Fruit fly (Drosophila melanogaster): ENCODE data around the gene eIF1A.

eIF1A gene

DNA sequence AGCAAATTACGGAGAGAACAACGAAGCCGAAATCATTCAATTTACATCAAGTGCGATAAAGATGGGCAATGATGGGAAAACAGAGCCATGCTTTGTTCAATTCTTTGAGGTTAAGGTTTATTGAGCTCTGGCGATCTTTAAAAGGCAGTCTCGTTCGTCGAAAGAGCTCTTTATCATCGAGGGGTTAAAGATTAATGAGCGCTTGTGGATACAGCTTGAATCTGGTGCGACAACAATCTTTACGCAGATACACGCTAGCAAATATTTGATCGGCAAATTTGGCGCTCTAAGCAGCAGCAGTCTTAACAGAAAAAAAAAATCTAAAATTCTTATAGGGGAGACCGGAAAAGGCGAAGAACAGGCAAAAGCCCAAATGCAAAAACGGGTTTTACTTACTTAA is 21.6 kb downstream of the eIF1A start (continued):
- TF ChIP-seq CG3281 (GFP tag; optimal IDR thresholded peaks at IDR 0.05), result peak; percentile 50
- peak in 1 of 2 experiments; percentile 45 for TF ChIP-seq eve (GFP tag; optimal IDR thresholded peaks at IDR 0.05)
- TF ChIP-seq CG3838 (GFP tag; optimal IDR thresholded peaks at IDR 0.05), result no peak
- TF ChIP-seq Atf3 (GFP tag; optimal IDR thresholded peaks at IDR 0.05), result no peak
- no peak for TF ChIP-seq hbn (GFP tag; IDR thresholded peaks at IDR 0.05; ENCODE audit: partially characterized antibody)
- no peak for TF ChIP-seq CHES-1-like (GFP tag; optimal IDR thresholded peaks at IDR 0.05)
- no peak for TF ChIP-seq MTF-1 (GFP tag; optimal IDR thresholded peaks at IDR 0.05; ENCODE audit: borderline replicate concordance)
- no peak for TF ChIP-seq HLH4C (GFP tag; IDR thresholded peaks at IDR 0.05; ENCODE audit: partially characterized antibody)
- no peak for TF ChIP-seq crol (GFP tag; IDR thresholded peaks at IDR 0.05)
- no peak for TF ChIP-seq CG9817 (tag; optimal IDR thresholded peaks at IDR 0.05)
- TF ChIP-seq tll (GFP tag; optimal IDR thresholded peaks at IDR 0.05), result no peak
- TF ChIP-seq pita (GFP tag; optimal IDR thresholded peaks at IDR 0.05), result no peak
- no peak for TF ChIP-seq abd-A (tag; optimal IDR thresholded peaks at IDR 0.05)
- TF ChIP-seq CG12659 (GFP tag; optimal IDR thresholded peaks at IDR 0.05), result peak; percentile 13
- TF ChIP-seq stc (GFP tag; IDR thresholded peaks at IDR 0.05), result no peak
- no peak for TF ChIP-seq Hr39 (optimal IDR thresholded peaks at IDR 0.05)
- no peak for TF ChIP-seq CG7987 (GFP tag; optimal IDR thresholded peaks at IDR 0.05)
- peak; percentile 74 for TF ChIP-seq Hmr (GFP tag; optimal IDR thresholded peaks at IDR 0.05)
- TF ChIP-seq lab (GFP tag; optimal IDR thresholded peaks at IDR 0.05), result peak; percentile 76
- TF ChIP-seq Doc3 (GFP tag; IDR thresholded peaks at IDR 0.05; ENCODE audit: partially characterized antibody), result no peak
- no peak for TF ChIP-seq lmd (GFP tag; IDR thresholded peaks at IDR 0.05)
- no peak for TF ChIP-seq CG6791 (GFP tag; IDR thresholded peaks at IDR 0.05; ENCODE audit: partially characterized antibody)
- no peak for TF ChIP-seq HmgD (GFP tag; optimal IDR thresholded peaks at IDR 0.05)
- TF ChIP-seq chn (GFP tag; optimal IDR thresholded peaks at IDR 0.05), result no peak
- TF ChIP-seq CG8359 (GFP tag; optimal IDR thresholded peaks at IDR 0.05; ENCODE audit: borderline replicate concordance), result no peak
- TF ChIP-seq otp (GFP tag; IDR thresholded peaks at IDR 0.05), result no peak
- no peak for TF ChIP-seq Dip3 (GFP tag; optimal IDR thresholded peaks at IDR 0.05)
- no peak for TF ChIP-seq zfh1 (GFP tag; IDR thresholded peaks at IDR 0.05)
- no peak for TF ChIP-seq CG4854 (GFP tag; optimal IDR thresholded peaks at IDR 0.05)
- TF ChIP-seq HLH54F (GFP tag; optimal IDR thresholded peaks at IDR 0.05), result no peak
- no peak for TF ChIP-seq BEAF-32 (GFP tag; optimal IDR thresholded peaks at IDR 0.05)
- TF ChIP-seq CG8290 (GFP tag; optimal IDR thresholded peaks at IDR 0.05), result no peak
- peak in 1 of 2 experiments; percentile 46 for TF ChIP-seq CG8290 (tag; optimal IDR thresholded peaks at IDR 0.05)
- no peak for TF ChIP-seq CG32772 (GFP tag; IDR thresholded peaks at IDR 0.05)
- TF ChIP-seq Elba2 (GFP tag; optimal IDR thresholded peaks at IDR 0.05), result no peak
- TF ChIP-seq Dll (GFP tag; IDR thresholded peaks at IDR 0.05; ENCODE audit: partially characterized antibody), result no peak
- TF ChIP-seq twi (tag; optimal IDR thresholded peaks at IDR 0.05), result no peak
- TF ChIP-seq chinmo (GFP tag; IDR thresholded peaks at IDR 0.05; ENCODE audit: partially characterized antibody), result 0 out of 4 replicates have a peak, but pooled peaks have one; percentile 35
- TF ChIP-seq dpn (GFP tag; optimal IDR thresholded peaks at IDR 0.05), result no peak
- no peak for TF ChIP-seq gcm (GFP tag; optimal IDR thresholded peaks at IDR 0.05)
- no peak for TF ChIP-seq CG34422 (GFP tag; IDR thresholded peaks at IDR 0.05)
- TF ChIP-seq zen (tag; optimal IDR thresholded peaks at IDR 0.05), result no peak
- TF ChIP-seq Mrtf (GFP tag; IDR thresholded peaks at IDR 0.05), result no peak
- TF ChIP-seq CG1233 (GFP tag; optimal IDR thresholded peaks at IDR 0.05), result peak; percentile 22
- no peak for TF ChIP-seq CG14965 (GFP tag; optimal IDR thresholded peaks at IDR 0.05; ENCODE audit: borderline replicate concordance)
- no peak for TF ChIP-seq gcm2 (GFP tag; optimal IDR thresholded peaks at IDR 0.05)
- TF ChIP-seq danr (GFP tag; IDR thresholded peaks at IDR 0.05), result no peak
- no peak for TF ChIP-seq NC2α (GFP tag; optimal IDR thresholded peaks at IDR 0.05)
- TF ChIP-seq NC2β (GFP tag; optimal IDR thresholded peaks at IDR 0.05), result no peak
- peak; percentile 61 for TF ChIP-seq Atf6 (GFP tag; IDR thresholded peaks at IDR 0.05)
- TF ChIP-seq CG17612 (GFP tag; IDR thresholded peaks at IDR 0.05), result no peak
